Fruit fly (Drosophila melanogaster) whole organism, embryonic: Measurements from ENCODE around the gene IntS10.

Experiments used
- CG11398 ChIP-seq: fragments of 200-800 bp; sonication (Bioruptor generic); optimal IDR thresholded peaks from 2 replicates; lab custom pipeline; 2016; ENCODE audit warnings: missing biosample characterization, missing genetic modification characterization
- CG12071 ChIP-seq: fragments of 200-800 bp; sonication (Bioruptor generic); optimal IDR thresholded peaks from 3 replicates; lab custom pipeline; 2018; ENCODE audit warnings: missing biosample characterization, mild to moderate bottlenecking, missing genetic modification characterization
- CG12659 ChIP-seq: fragments of 200-800 bp; sonication (Bioruptor generic); optimal IDR thresholded peaks from 3 replicates; lab custom pipeline; 2017; ENCODE audit warnings: mild to moderate bottlenecking, missing biosample characterization, missing genetic modification reagents, missing genetic modification characterization
- CG15011 ChIP-seq: fragments of 200-800 bp; sonication (Bioruptor generic); optimal IDR thresholded peaks from 3 replicates; lab custom pipeline; 2018; ENCODE audit warnings: missing biosample characterization, mild to moderate bottlenecking, missing genetic modification characterization
- CG16813 ChIP-seq: fragments of 200-800 bp; sonication (Bioruptor generic); IDR thresholded peaks from 3 replicates; pipeline ENCODE4 v1.3.6; 2022; ENCODE audit warnings: missing biosample characterization, missing genetic modification characterization; ENCODE audit not compliant: partially characterized antibody
- CG17328 ChIP-seq: fragments of 200-800 bp; sonication (Bioruptor generic); IDR thresholded peaks from 2 replicates; pipeline ENCODE4 v1.3.6; 2022; ENCODE audit warnings: missing biosample characterization, missing genetic modification characterization
- CG17385 ChIP-seq: fragments of 200-800 bp; sonication (Bioruptor generic); optimal IDR thresholded peaks from 3 replicates; lab custom pipeline; 2018; ENCODE audit warnings: missing biosample characterization, mild to moderate bottlenecking, missing genetic modification characterization
- CG2116 ChIP-seq: fragments of 200-800 bp; sonication (Bioruptor generic); optimal IDR thresholded peaks from 3 replicates; lab custom pipeline; 2018; ENCODE audit warnings: missing biosample characterization, mild to moderate bottlenecking, missing genetic modification characterization
- CG2120 ChIP-seq: fragments of 200-800 bp; sonication (Bioruptor generic); optimal IDR thresholded peaks from 3 replicates; lab custom pipeline; 2016; ENCODE audit warnings: missing biosample characterization, missing genetic modification characterization
- CG30403 ChIP-seq: fragments of 200-800 bp; sonication (Bioruptor generic); optimal IDR thresholded peaks from 3 replicates; lab custom pipeline; 2016; ENCODE audit warnings: missing biosample characterization, missing genetic modification characterization
- CG3847 ChIP-seq: fragments of 200-800 bp; sonication (Bioruptor generic); IDR thresholded peaks from 2 replicates; pipeline ENCODE4 v1.3.6; 2022; ENCODE audit warnings: missing biosample characterization, missing genetic modification characterization
- CG6272 ChIP-seq: fragments of 200-800 bp; sonication (Bioruptor generic); IDR thresholded peaks from 2 replicates; pipeline ENCODE4 v1.3.6; 2022; ENCODE audit warnings: missing biosample characterization, missing genetic modification characterization
- CG7556 ChIP-seq: fragments of 200-800 bp; sonication (Bioruptor generic); optimal IDR thresholded peaks from 2 replicates; lab custom pipeline; 2017; ENCODE audit warnings: missing biosample characterization, mild to moderate bottlenecking, missing genetic modification characterization
- CG7745 ChIP-seq: fragments of 200-800 bp; sonication (Bioruptor generic); optimal IDR thresholded peaks from 2 replicates; lab custom pipeline; 2018; ENCODE audit warnings: missing biosample characterization, mild to moderate bottlenecking, missing genetic modification characterization, moderate library complexity
- CG7963 ChIP-seq: fragments of 200-800 bp; sonication (Bioruptor generic); IDR thresholded peaks from 3 replicates; pipeline ENCODE4 v1.3.6; 2022; ENCODE audit warnings: missing biosample characterization, missing genetic modification characterization; ENCODE audit not compliant: partially characterized antibody
- CG8924 ChIP-seq: fragments of 200-800 bp; optimal IDR thresholded peaks from 3 replicates; lab custom pipeline; 2019; ENCODE audit warnings: missing biosample characterization, mild to moderate bottlenecking, missing genetic modification characterization, moderate library complexity
- CHES-1-like ChIP-seq: fragments of 200-800 bp; sonication (Bioruptor generic); optimal IDR thresholded peaks from 2 replicates; lab custom pipeline; 2016; ENCODE audit warnings: missing biosample characterization, missing genetic modification characterization
- Camta ChIP-seq: fragments of 200-800 bp; sonication (Bioruptor generic); optimal IDR thresholded peaks from 2 replicates; lab custom pipeline; 2016; ENCODE audit warnings: missing biosample characterization, missing genetic modification characterization
- Fer3 ChIP-seq: fragments of 200-800 bp; sonication (Bioruptor generic); optimal IDR thresholded peaks from 2 replicates; lab custom pipeline; 2018; ENCODE audit warnings: missing biosample characterization, mild to moderate bottlenecking, missing genetic modification characterization, moderate library complexity
- GATAe ChIP-seq: fragments of 200-800 bp; sonication (Bioruptor generic); conservative IDR thresholded peaks from 2 replicates; pipeline ENCODE4 v1.3.6; 2022; ENCODE audit warnings: missing biosample characterization, missing genetic modification characterization
- HLHmδ ChIP-seq: fragments of 200-800 bp; sonication (Bioruptor generic); optimal IDR thresholded peaks from 2 replicates; lab custom pipeline; 2018; ENCODE audit warnings: missing biosample characterization, mild to moderate bottlenecking, missing genetic modification characterization, moderate library complexity
- Hand ChIP-seq: fragments of 200-800 bp; sonication (Bioruptor generic); optimal IDR thresholded peaks from 2 replicates; lab custom pipeline; 2017; ENCODE audit warnings: mild to moderate bottlenecking, missing biosample characterization, missing genetic modification reagents, missing genetic modification characterization
- Jarid2 ChIP-seq: fragments of 200-800 bp; sonication (Bioruptor generic); optimal IDR thresholded peaks from 3 replicates; lab custom pipeline; 2017; ENCODE audit warnings: mild to moderate bottlenecking, missing biosample characterization, missing genetic modification reagents, missing genetic modification characterization
- NfI ChIP-seq: fragments of 200-800 bp; sonication (Bioruptor generic); optimal IDR thresholded peaks from 3 replicates; lab custom pipeline; 2018; ENCODE audit warnings: missing biosample characterization, mild to moderate bottlenecking, missing genetic modification characterization, moderate library complexity
- Scr ChIP-seq: fragments of 200-800 bp; sonication (Bioruptor generic); IDR thresholded peaks from 2 replicates; pipeline ENCODE4 v1.3.6; 2022; ENCODE audit warnings: missing biosample characterization, missing genetic modification characterization; ENCODE audit not compliant: partially characterized antibody
- ac ChIP-seq: fragments of 200-800 bp; sonication (Bioruptor generic); optimal IDR thresholded peaks from 3 replicates; lab custom pipeline; 2017; ENCODE audit warnings: missing biosample characterization, mild to moderate bottlenecking, missing genetic modification characterization
- cato ChIP-seq: fragments of 200-800 bp; sonication (Bioruptor generic); optimal IDR thresholded peaks from 2 replicates; lab custom pipeline; 2016; ENCODE audit warnings: missing biosample characterization, missing genetic modification characterization, borderline replicate concordance
- chif ChIP-seq, 2 experiments: fragments of 200-800 bp; sonication (Bioruptor generic); optimal IDR thresholded peaks; 3 replicates each; lab custom pipeline; 2016; ENCODE audit warnings: missing biosample characterization in 2 of 2, missing genetic modification characterization in 2 of 2
- danr ChIP-seq: fragments of 200-800 bp; sonication (Bioruptor generic); IDR thresholded peaks from 2 replicates; pipeline ENCODE4 v1.3.6; 2022; ENCODE audit warnings: missing biosample characterization, missing genetic modification characterization
- dm ChIP-seq: fragments of 200-800 bp; sonication (Bioruptor generic); optimal IDR thresholded peaks from 3 replicates; lab custom pipeline; 2016; ENCODE audit warnings: missing biosample characterization, missing genetic modification characterization
- dpn ChIP-seq, 2 experiments: fragments of 200-800 bp; sonication (Bioruptor generic); optimal IDR thresholded peaks; 3 replicates each; lab custom pipeline; 2016; ENCODE audit warnings: missing biosample characterization in 2 of 2, missing genetic modification characterization in 2 of 2
- ewg ChIP-seq: fragments of 200-800 bp; sonication (Bioruptor generic); optimal IDR thresholded peaks from 3 replicates; lab custom pipeline; 2017; ENCODE audit warnings: mild to moderate bottlenecking, missing biosample characterization, missing genetic modification reagents, missing genetic modification characterization
- exex ChIP-seq: fragments of 200-800 bp; sonication (Bioruptor generic); optimal IDR thresholded peaks from 4 replicates; lab custom pipeline; 2018; ENCODE audit warnings: missing biosample characterization, mild to moderate bottlenecking, missing genetic modification characterization, moderate library complexity
- gce ChIP-seq: fragments of 200-800 bp; sonication (Bioruptor generic); IDR thresholded peaks from 3 replicates; pipeline ENCODE4 v1.3.6; 2022; ENCODE audit warnings: missing biosample characterization, missing genetic modification characterization
- gsb-n ChIP-seq: fragments of 200-800 bp; sonication (Bioruptor generic); optimal IDR thresholded peaks from 3 replicates; lab custom pipeline; 2018; ENCODE audit warnings: missing biosample characterization, mild to moderate bottlenecking, missing genetic modification characterization
- her ChIP-seq: fragments of 200-800 bp; sonication (Bioruptor generic); optimal IDR thresholded peaks from 2 replicates; lab custom pipeline; 2016; ENCODE audit warnings: missing biosample characterization, missing genetic modification characterization
- hth ChIP-seq: fragments of >200 bp; optimal IDR thresholded peaks from 2 replicates; lab custom pipeline; 2017; ENCODE audit warnings: inconsistent platforms
- lab ChIP-seq: fragments of 200-800 bp; sonication (Bioruptor generic); optimal IDR thresholded peaks from 3 replicates; lab custom pipeline; 2017; ENCODE audit warnings: missing biosample characterization, missing genetic modification characterization, mild to moderate bottlenecking, moderate library complexity, missing genetic modification reagents
- lilli ChIP-seq: fragments of 200-800 bp; sonication (Bioruptor generic); optimal IDR thresholded peaks from 3 replicates; lab custom pipeline; 2016; ENCODE audit warnings: missing biosample characterization, missing genetic modification characterization
- mld ChIP-seq: fragments of 200-800 bp; sonication (Bioruptor generic); IDR thresholded peaks from 3 replicates; pipeline ENCODE4 v1.3.6; 2022; ENCODE audit warnings: missing biosample characterization, missing genetic modification characterization; ENCODE audit not compliant: partially characterized antibody
- nom ChIP-seq: fragments of 200-800 bp; sonication (Bioruptor generic); optimal IDR thresholded peaks from 2 replicates; lab custom pipeline; 2017; ENCODE audit warnings: missing biosample characterization, missing genetic modification characterization, mild to moderate bottlenecking, moderate library complexity, missing genetic modification reagents
- pros ChIP-seq: fragments of 200-800 bp; sonication (Bioruptor generic); optimal IDR thresholded peaks from 3 replicates; lab custom pipeline; 2019; ENCODE audit warnings: missing biosample characterization, mild to moderate bottlenecking, missing genetic modification characterization, moderate library complexity
- run ChIP-seq: fragments of 200-800 bp; sonication (Bioruptor generic); optimal IDR thresholded peaks from 3 replicates; lab custom pipeline; 2018; ENCODE audit warnings: missing biosample characterization, mild to moderate bottlenecking, missing genetic modification characterization
- sens ChIP-seq: fragments of 200-800 bp; sonication (Bioruptor generic); peaks from one replicate; lab custom pipeline; 2016; ENCODE audit warnings: missing biosample characterization, missing genetic modification characterization
- shn ChIP-seq: fragments of 200-800 bp; sonication (Bioruptor generic); optimal IDR thresholded peaks from 3 replicates; lab custom pipeline; 2016; ENCODE audit warnings: missing biosample characterization, missing genetic modification characterization
- slbo ChIP-seq: fragments of 200-800 bp; sonication (Bioruptor generic); IDR thresholded peaks from 2 replicates; pipeline ENCODE4 v1.3.6; 2022; ENCODE audit warnings: missing biosample characterization, missing genetic modification characterization
- stwl ChIP-seq: fragments of 200-800 bp; sonication (Bioruptor generic); optimal IDR thresholded peaks from 3 replicates; lab custom pipeline; 2018; ENCODE audit warnings: missing biosample characterization, mild to moderate bottlenecking, missing genetic modification characterization, moderate library complexity
- tin ChIP-seq: fragments of 200-800 bp; sonication (Bioruptor generic); optimal IDR thresholded peaks from 3 replicates; lab custom pipeline; 2016; ENCODE audit warnings: missing biosample characterization, missing genetic modification characterization
- vvl ChIP-seq: fragments of 200-800 bp; sonication (Bioruptor generic); IDR thresholded peaks from 2 replicates; pipeline ENCODE4 v1.3.6; 2022; ENCODE audit warnings: missing biosample characterization, missing genetic modification characterization

IntS10 gene

dm6 chr3L:3771406-3771935, 35.0 kb upstream of the IntS10 start (continued):
- peak; percentile 14 for TF ChIP-seq CG12071 (GFP tag; lab: Kevin White, UChicago)
- TF ChIP-seq lilli (GFP tag; lab: Kevin White, UChicago): peak; percentile 64
- TF ChIP-seq CG16813 (GFP tag; lab: Robert Waterston, UW): no peak
- TF ChIP-seq CG2116 (GFP tag; lab: Kevin White, UChicago): peak; percentile 34
- no peak for TF ChIP-seq stwl
- TF ChIP-seq run (tag; lab: Kevin White, UChicago): peak; percentile 55
- no peak for TF ChIP-seq CG7745 (tag; lab: Kevin White, UChicago)
- TF ChIP-seq danr: peak; percentile 30; the same call in 1 of the 2 replicates
- TF ChIP-seq lab (GFP tag; lab: Kevin White, UChicago): peak; percentile 85
- TF ChIP-seq CG15011: peak; percentile 54
- TF ChIP-seq HLHmδ (GFP tag; lab: Kevin White, UChicago): no peak
- TF ChIP-seq CG8924 (tag; lab: Kevin White, UChicago): peak; percentile 89
- no peak for TF ChIP-seq Scr
- TF ChIP-seq CG7556 (GFP tag; lab: Kevin White, UChicago): peak; percentile 78
- peak; percentile 27; the same call in 1 of the 2 replicates for TF ChIP-seq GATAe
- peak; percentile 75 for TF ChIP-seq CG6272 (GFP tag; lab: Robert Waterston, UW)
- no peak for TF ChIP-seq hth (lab: Kevin White, UChicago)
- peak; percentile 39 for TF ChIP-seq tin (GFP tag; lab: Kevin White, UChicago)
- no peak for TF ChIP-seq Camta (GFP tag; lab: Kevin White, UChicago)
- TF ChIP-seq CG2120 (GFP tag; lab: Kevin White, UChicago): peak; percentile 67
- no peak for TF ChIP-seq pros (GFP tag; lab: Kevin White, UChicago)
- peak; percentile 12 for TF ChIP-seq ewg (GFP tag; lab: Kevin White, UChicago)
- TF ChIP-seq mld: no peak
- peak; percentile 88 for TF ChIP-seq CG12659 (GFP tag; lab: Kevin White, UChicago)
- peak; percentile 76 for TF ChIP-seq Hand (GFP tag; lab: Kevin White, UChicago)
- TF ChIP-seq gce (GFP tag; lab: Robert Waterston, UW): 0 out of 3 replicates have a peak, but pooled peaks have one; percentile 16
- no peak for TF ChIP-seq cato (GFP tag; lab: Kevin White, UChicago)
- TF ChIP-seq Jarid2: peak; percentile 15
- no peak for TF ChIP-seq ac
- TF ChIP-seq her (GFP tag; lab: Kevin White, UChicago): no peak
- peak; percentile 91 for TF ChIP-seq vvl (GFP tag; lab: Robert Waterston, UW)
- peak; percentile 79 for TF ChIP-seq NfI (GFP tag; lab: Kevin White, UChicago)
- peak; percentile 48 for TF ChIP-seq sens
- no peak for TF ChIP-seq shn (GFP tag; lab: Kevin White, UChicago)
- TF ChIP-seq CHES-1-like (GFP tag; lab: Kevin White, UChicago): no peak
- peak; percentile 85 for TF ChIP-seq Fer3 (tag; lab: Kevin White, UChicago)
- peak; percentile 79 for TF ChIP-seq CG30403 (GFP tag; lab: Kevin White, UChicago)
- no peak for TF ChIP-seq CG11398 (GFP tag; lab: Kevin White, UChicago)
- peak; percentile 93 for TF ChIP-seq nom (GFP tag; lab: Kevin White, UChicago)
- TF ChIP-seq CG17328 (GFP tag; lab: Robert Waterston, UW): peak; percentile 43; the same call in 1 of the 2 replicates
- peak; percentile 55 for TF ChIP-seq exex (tag; lab: Kevin White, UChicago)
- no peak for TF ChIP-seq chif (GFP tag; optimal IDR thresholded peaks at IDR 0.05; lab: Kevin White, UChicago)
- peak; percentile 94 for TF ChIP-seq slbo
- peak; percentile 81 for TF ChIP-seq CG3847 (GFP tag; lab: Robert Waterston, UW)
- TF ChIP-seq dpn (GFP tag; optimal IDR thresholded peaks at IDR 0.05; lab: Kevin White, UChicago): peak in 1 of 2 experiments; percentile 69
- TF ChIP-seq CG17385 (GFP tag; lab: Kevin White, UChicago): peak; percentile 69
- TF ChIP-seq gsb-n (tag; lab: Kevin White, UChicago): peak; percentile 30
- TF ChIP-seq dm (GFP tag; lab: Kevin White, UChicago): no peak
- TF ChIP-seq CG7963: no peak
